Fruit fly (Drosophila melanogaster) whole organism, embryonic: ENCODE measurements around the gene robl62A.
A peak's percentile ranks its signal among the peaks of the same experiment; 100 is the strongest.

Source experiments
- B-H1 ChIP-seq: fragments of 200-800 bp; sonication (Bioruptor generic); IDR thresholded peaks from 3 replicates; pipeline ENCODE4 v1.3.6; 2022; ENCODE audit warnings: missing biosample characterization, missing genetic modification characterization
- Blimp-1 ChIP-seq: fragments of 200-800 bp; sonication (Bioruptor generic); optimal IDR thresholded peaks from 3 replicates; lab custom pipeline; 2018; ENCODE audit warnings: missing biosample characterization, missing genetic modification characterization, mild to moderate bottlenecking, moderate library complexity, missing genetic modification reagents
- CG10366 ChIP-seq: fragments of 200-800 bp; sonication (Bioruptor generic); IDR thresholded peaks from 2 replicates; pipeline ENCODE4 v1.3.6; 2022; ENCODE audit warnings: missing biosample characterization, missing genetic modification characterization
- CG10431 ChIP-seq: fragments of 200-800 bp; sonication (Bioruptor generic); optimal IDR thresholded peaks from 3 replicates; lab custom pipeline; 2018; ENCODE audit warnings: missing biosample characterization, mild to moderate bottlenecking, missing genetic modification characterization
- CG12071 ChIP-seq: fragments of 200-800 bp; sonication (Bioruptor generic); optimal IDR thresholded peaks from 3 replicates; lab custom pipeline; 2018; ENCODE audit warnings: missing biosample characterization, mild to moderate bottlenecking, missing genetic modification characterization
- CG17385 ChIP-seq: fragments of 200-800 bp; sonication (Bioruptor generic); optimal IDR thresholded peaks from 3 replicates; lab custom pipeline; 2018; ENCODE audit warnings: missing biosample characterization, mild to moderate bottlenecking, missing genetic modification characterization
- CG17568 ChIP-seq: fragments of 200-800 bp; sonication (Bioruptor generic); optimal IDR thresholded peaks from 2 replicates; lab custom pipeline; 2018; ENCODE audit warnings: missing biosample characterization, mild to moderate bottlenecking, missing genetic modification characterization, moderate library complexity
- CG30431 ChIP-seq: fragments of 200-800 bp; sonication (Bioruptor generic); optimal IDR thresholded peaks from 2 replicates; lab custom pipeline; 2017; ENCODE audit warnings: missing biosample characterization, missing genetic modification characterization
- CG3065 ChIP-seq: fragments of 200-800 bp; sonication (Bioruptor generic); optimal IDR thresholded peaks from 2 replicates; lab custom pipeline; 2016; ENCODE audit warnings: missing biosample characterization, missing genetic modification characterization
- CG32532 ChIP-seq: fragments of 200-800 bp; sonication (Bioruptor generic); IDR thresholded peaks from 2 replicates; pipeline ENCODE4 v1.3.6; 2022; ENCODE audit warnings: missing biosample characterization, missing genetic modification characterization
- CG4328 ChIP-seq: fragments of 200-800 bp; sonication (Bioruptor generic); optimal IDR thresholded peaks from 3 replicates; lab custom pipeline; 2017; ENCODE audit warnings: missing biosample characterization, missing genetic modification reagents, missing genetic modification characterization
- CG4707 ChIP-seq: fragments of 200-800 bp; sonication (Bioruptor generic); optimal IDR thresholded peaks from 2 replicates; lab custom pipeline; 2018; ENCODE audit warnings: missing biosample characterization, mild to moderate bottlenecking, missing genetic modification characterization, moderate library complexity
- CG4820 ChIP-seq: fragments of 200-800 bp; sonication (Bioruptor generic); optimal IDR thresholded peaks from 3 replicates; lab custom pipeline; 2016; ENCODE audit warnings: missing biosample characterization, missing genetic modification characterization
- CG6791 ChIP-seq: fragments of 200-800 bp; sonication (Bioruptor generic); IDR thresholded peaks from 3 replicates; pipeline ENCODE4 v1.3.6; 2022; ENCODE audit warnings: missing biosample characterization, missing genetic modification characterization; ENCODE audit not compliant: partially characterized antibody
- CG7372 ChIP-seq: fragments of 200-800 bp; sonication (Bioruptor generic); IDR thresholded peaks from 2 replicates; pipeline ENCODE4 v1.3.6; 2022; ENCODE audit warnings: missing biosample characterization, missing genetic modification characterization
- CG8478 ChIP-seq: fragments of >200 bp; optimal IDR thresholded peaks from 2 replicates; lab custom pipeline; 2018
- CG9932 ChIP-seq: fragments of 200-800 bp; sonication (Bioruptor generic); IDR thresholded peaks from 2 replicates; pipeline ENCODE4 v1.3.6; 2022; ENCODE audit warnings: missing biosample characterization, missing genetic modification characterization
- Dref ChIP-seq: fragments of 200-800 bp; sonication (Bioruptor generic); IDR thresholded peaks from 2 replicates; pipeline ENCODE4 v1.3.6; 2022; ENCODE audit warnings: missing biosample characterization, missing genetic modification characterization
- Hmx ChIP-seq: fragments of 200-800 bp; sonication (Bioruptor generic); optimal IDR thresholded peaks from 2 replicates; lab custom pipeline; 2016; ENCODE audit warnings: missing biosample characterization, missing genetic modification characterization
- Hr78 ChIP-seq, 2 experiments: fragments of 200-800 bp in 1 of 2; fragments of >200 bp in 1 of 2; sonication (Bioruptor generic) in 1 of 2; optimal IDR thresholded peaks; 2 replicates each; lab custom pipeline; 2017 to 2019; ENCODE audit warnings: missing biosample characterization in 2 of 2, missing genetic modification characterization in 2 of 2, mild to moderate bottlenecking in 1 of 2, moderate library complexity in 1 of 2
- Lim3 ChIP-seq: fragments of 200-800 bp; sonication (Bioruptor generic); IDR thresholded peaks from 2 replicates; pipeline ENCODE4 v1.3.6; 2022; ENCODE audit warnings: missing biosample characterization, missing genetic modification characterization
- Optix ChIP-seq: fragments of 200-800 bp; sonication (Bioruptor generic); IDR thresholded peaks from 3 replicates; pipeline ENCODE4 v1.3.6; 2022; ENCODE audit warnings: missing biosample characterization, missing genetic modification characterization
- Side ChIP-seq: fragments of 200-800 bp; sonication (Bioruptor generic); optimal IDR thresholded peaks from 2 replicates; lab custom pipeline; 2016; ENCODE audit warnings: missing biosample characterization, missing genetic modification characterization
- Sin3A ChIP-seq: fragments of >200 bp; optimal IDR thresholded peaks from 2 replicates; lab custom pipeline; 2018
- Six4 ChIP-seq: fragments of 200-800 bp; sonication (Bioruptor generic); optimal IDR thresholded peaks from 2 replicates; lab custom pipeline; 2016; ENCODE audit warnings: missing biosample characterization, missing genetic modification characterization
- caup ChIP-seq: fragments of 200-800 bp; sonication (Bioruptor generic); optimal IDR thresholded peaks from 3 replicates; lab custom pipeline; 2017; ENCODE audit warnings: missing biosample characterization, mild to moderate bottlenecking, missing genetic modification characterization, moderate library complexity; ENCODE audit not compliant: severe bottlenecking
- cg ChIP-seq: fragments of 200-800 bp; sonication (Bioruptor generic); optimal IDR thresholded peaks from 3 replicates; lab custom pipeline; 2019; ENCODE audit warnings: missing biosample characterization, mild to moderate bottlenecking, missing genetic modification characterization, moderate library complexity
- dan ChIP-seq: fragments of 200-800 bp; sonication (Bioruptor generic); IDR thresholded peaks from 2 replicates; pipeline ENCODE4 v1.3.6; 2022; ENCODE audit warnings: missing biosample characterization, missing genetic modification characterization
- exex ChIP-seq: fragments of 200-800 bp; sonication (Bioruptor generic); optimal IDR thresholded peaks from 4 replicates; lab custom pipeline; 2018; ENCODE audit warnings: missing biosample characterization, mild to moderate bottlenecking, missing genetic modification characterization, moderate library complexity
- fd96Cb ChIP-seq: fragments of 200-800 bp; sonication (Bioruptor generic); optimal IDR thresholded peaks from 2 replicates; lab custom pipeline; 2018; ENCODE audit warnings: missing biosample characterization, mild to moderate bottlenecking, missing genetic modification characterization, moderate library complexity
- gcm ChIP-seq: fragments of 200-800 bp; sonication (Bioruptor generic); optimal IDR thresholded peaks from 2 replicates; lab custom pipeline; 2019; ENCODE audit warnings: missing biosample characterization, mild to moderate bottlenecking, missing genetic modification characterization, moderate library complexity
- gfzf ChIP-seq: fragments of 200-800 bp; sonication (Bioruptor generic); optimal IDR thresholded peaks from 2 replicates; lab custom pipeline; 2016; ENCODE audit warnings: missing biosample characterization, mild to moderate bottlenecking, missing genetic modification characterization, moderate library complexity
- gsb-n ChIP-seq: fragments of 200-800 bp; sonication (Bioruptor generic); optimal IDR thresholded peaks from 3 replicates; lab custom pipeline; 2018; ENCODE audit warnings: missing biosample characterization, mild to moderate bottlenecking, missing genetic modification characterization
- h ChIP-seq: fragments of >200 bp; optimal IDR thresholded peaks from 2 replicates; lab custom pipeline; 2017
- jigr1 ChIP-seq: fragments of 200-800 bp; sonication (Bioruptor generic); IDR thresholded peaks from 3 replicates; pipeline ENCODE4 v1.3.6; 2022; ENCODE audit warnings: missing biosample characterization, missing genetic modification characterization
- jumu ChIP-seq: fragments of 200-800 bp; sonication (Bioruptor generic); optimal IDR thresholded peaks from 3 replicates; lab custom pipeline; 2016; ENCODE audit warnings: missing biosample characterization, missing genetic modification characterization
- knrl ChIP-seq: fragments of 200-800 bp; sonication (Bioruptor generic); IDR thresholded peaks from 3 replicates; pipeline ENCODE4 v1.3.6; 2022; ENCODE audit warnings: missing biosample characterization, missing genetic modification characterization; ENCODE audit not compliant: partially characterized antibody
- lilli ChIP-seq: fragments of 200-800 bp; sonication (Bioruptor generic); optimal IDR thresholded peaks from 3 replicates; lab custom pipeline; 2016; ENCODE audit warnings: missing biosample characterization, missing genetic modification characterization
- lmd ChIP-seq: fragments of 200-800 bp; sonication (Bioruptor generic); IDR thresholded peaks from 2 replicates; pipeline ENCODE4 v1.3.6; 2022; ENCODE audit warnings: missing biosample characterization, missing genetic modification characterization
- maf-S ChIP-seq: fragments of 200-800 bp; sonication (Bioruptor generic); optimal IDR thresholded peaks from 2 replicates; lab custom pipeline; 2016; ENCODE audit warnings: missing biosample characterization, missing genetic modification characterization
- nerfin-2 ChIP-seq: fragments of 200-800 bp; sonication (Bioruptor generic); IDR thresholded peaks from 2 replicates; pipeline ENCODE4 v1.3.6; 2022; ENCODE audit warnings: missing biosample characterization, missing genetic modification characterization; ENCODE audit not compliant: partially characterized antibody
- otp ChIP-seq: fragments of 200-800 bp; sonication (Bioruptor generic); IDR thresholded peaks from 3 replicates; pipeline ENCODE4, ENCODE4 v1.3.6; 2022; ENCODE audit warnings: missing biosample characterization, missing genetic modification characterization
- p53 ChIP-seq: fragments of 200-800 bp; sonication (Bioruptor generic); optimal IDR thresholded peaks from 2 replicates; lab custom pipeline; 2016; ENCODE audit warnings: missing biosample characterization, missing genetic modification characterization
- pan ChIP-seq, 4 experiments: fragments of >200 bp in 3 of 4; fragments of 200-800 bp in 1 of 4; sonication (Bioruptor generic) in 1 of 4; optimal IDR thresholded peaks in 3 of 4; IDR thresholded peaks in 1 of 4; 2 replicates each; pipeline versions ENCODE4 v1.3.6 to Lab custom; 2017 to 2022; ENCODE audit warnings: missing biosample characterization in 2 of 4, missing genetic modification characterization in 2 of 4, mixed read lengths in 1 of 4
- psq ChIP-seq: fragments of 200-800 bp; sonication (Bioruptor generic); optimal IDR thresholded peaks from 2 replicates; lab custom pipeline; 2017; ENCODE audit warnings: missing biosample characterization, missing genetic modification characterization
- salm ChIP-seq: fragments of 200-800 bp; sonication (Bioruptor generic); optimal IDR thresholded peaks from 2 replicates; lab custom pipeline; 2018; ENCODE audit warnings: missing biosample characterization, mild to moderate bottlenecking, missing genetic modification characterization
- sens ChIP-seq: fragments of 200-800 bp; sonication (Bioruptor generic); peaks from one replicate; lab custom pipeline; 2016; ENCODE audit warnings: missing biosample characterization, missing genetic modification characterization
- so ChIP-seq: fragments of 200-800 bp; sonication (Bioruptor generic); IDR thresholded peaks from 3 replicates; pipeline ENCODE4 v1.3.6; 2022; ENCODE audit warnings: missing biosample characterization, missing genetic modification characterization
- sob ChIP-seq: fragments of 200-800 bp; sonication (Bioruptor generic); IDR thresholded peaks from 2 replicates; pipeline ENCODE4 v1.3.6; 2022; ENCODE audit warnings: missing biosample characterization, missing genetic modification characterization
- stc ChIP-seq: fragments of 200-800 bp; sonication (Bioruptor generic); IDR thresholded peaks from 2 replicates; pipeline ENCODE4 v1.3.6; 2022; ENCODE audit warnings: missing biosample characterization, missing genetic modification characterization
- sug ChIP-seq: fragments of 200-800 bp; optimal IDR thresholded peaks from 2 replicates; lab custom pipeline; 2019; ENCODE audit warnings: missing biosample characterization, mild to moderate bottlenecking, missing genetic modification characterization, moderate library complexity
- tin ChIP-seq: fragments of 200-800 bp; sonication (Bioruptor generic); optimal IDR thresholded peaks from 3 replicates; lab custom pipeline; 2016; ENCODE audit warnings: missing biosample characterization, missing genetic modification characterization
- vfl ChIP-seq: fragments of 200-800 bp; sonication (Bioruptor generic); optimal IDR thresholded peaks from 2 replicates; lab custom pipeline; 2016; ENCODE audit warnings: missing biosample characterization, missing genetic modification characterization

robl62A gene

DNA sequence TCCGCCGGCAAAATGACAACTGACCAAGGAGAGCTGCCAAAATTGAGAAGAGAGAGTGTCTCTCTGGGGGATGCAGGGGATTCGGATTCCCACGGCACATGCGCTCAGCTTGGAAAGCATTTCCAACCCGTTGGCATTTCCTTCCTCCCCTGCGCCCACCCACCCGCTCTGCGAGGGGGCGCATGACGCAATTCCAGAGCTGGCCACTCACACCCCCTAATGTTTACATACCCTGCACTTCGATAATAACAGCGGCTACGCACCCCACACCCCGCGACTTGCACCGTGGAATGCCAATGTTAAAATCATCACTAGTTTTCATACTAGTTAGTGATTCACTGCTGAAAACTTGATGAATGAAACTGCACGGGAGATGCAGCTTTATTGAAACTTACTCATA lies 12.1 kb downstream of the robl62A start, which contains the start of gene stet (continued):
- no peak for TF ChIP-seq Blimp-1 (GFP tag; lab: Kevin White, UChicago)
- no peak for TF ChIP-seq CG10431
- no peak for TF ChIP-seq vfl (GFP tag; lab: Kevin White, UChicago)
- no peak for TF ChIP-seq tin (GFP tag; lab: Kevin White, UChicago)
- no peak for TF ChIP-seq maf-S (GFP tag; lab: Kevin White, UChicago)
- no peak for TF ChIP-seq CG17568 (GFP tag; lab: Kevin White, UChicago)
- no peak for TF ChIP-seq salm (tag; lab: Kevin White, UChicago)
- no peak for TF ChIP-seq CG6791 (GFP tag; lab: Robert Waterston, UW)
- no peak for TF ChIP-seq h
- no peak for TF ChIP-seq lmd
- no peak for TF ChIP-seq so (GFP tag; lab: Robert Waterston, UW)
- no peak for TF ChIP-seq Sin3A
- TF ChIP-seq Dref (GFP tag; lab: Robert Waterston, UW): no peak
- no peak for TF ChIP-seq Hr78 (GFP tag; optimal IDR thresholded peaks at IDR 0.05; lab: Kevin White, UChicago)
- TF ChIP-seq Lim3 (GFP tag; lab: Robert Waterston, UW): no peak
- no peak for TF ChIP-seq psq
- no peak for TF ChIP-seq nerfin-2 (GFP tag; lab: Robert Waterston, UW)
- no peak for TF ChIP-seq B-H1 (GFP tag; lab: Robert Waterston, UW)
- 0 out of 3 replicates have a peak, but pooled peaks have one; percentile 35 for TF ChIP-seq Optix (GFP tag; lab: Robert Waterston, UW)
- 0 out of 2 replicates have a peak, but pooled peaks have one; percentile 22 for TF ChIP-seq CG32532 (GFP tag; lab: Robert Waterston, UW)
- TF ChIP-seq jigr1 (GFP tag; lab: Robert Waterston, UW): no peak
- TF ChIP-seq gcm: no peak
- no peak for TF ChIP-seq cg
- TF ChIP-seq pan (optimal IDR thresholded peaks at IDR 0.05; lab: Kevin White, UChicago): no peak
- no peak for TF ChIP-seq pan (GFP tag; optimal IDR thresholded peaks at IDR 0.05 in 1 of 2, IDR thresholded peaks at IDR 0.05 in 1 of 2)
- no peak for TF ChIP-seq p53 (GFP tag; lab: Kevin White, UChicago)
- TF ChIP-seq knrl (GFP tag; lab: Robert Waterston, UW): no peak
- TF ChIP-seq exex (tag; lab: Kevin White, UChicago): no peak
- no peak for TF ChIP-seq sens (GFP tag; lab: Kevin White, UChicago)
- TF ChIP-seq CG4328 (GFP tag; lab: Kevin White, UChicago): no peak
- no peak for TF ChIP-seq sug (tag; lab: Kevin White, UChicago)
- TF ChIP-seq Six4 (GFP tag; lab: Kevin White, UChicago): no peak
- TF ChIP-seq CG4707 (GFP tag; lab: Kevin White, UChicago): no peak
- TF ChIP-seq stc: no peak
- no peak for TF ChIP-seq CG17385 (GFP tag; lab: Kevin White, UChicago)
- no peak for TF ChIP-seq lilli (GFP tag; lab: Kevin White, UChicago)
- TF ChIP-seq gsb-n: no peak
- no peak for TF ChIP-seq CG9932 (GFP tag; lab: Robert Waterston, UW)
- TF ChIP-seq Hmx (GFP tag; lab: Kevin White, UChicago): no peak
- TF ChIP-seq dan (GFP tag; lab: Robert Waterston, UW): no peak
- no peak for TF ChIP-seq CG4820
- no peak for TF ChIP-seq gfzf (GFP tag; lab: Kevin White, UChicago)
- TF ChIP-seq caup (GFP tag; lab: Kevin White, UChicago): no peak
- TF ChIP-seq CG7372 (GFP tag; lab: Robert Waterston, UW): no peak
- no peak for TF ChIP-seq CG3065
- TF ChIP-seq CG12071 (GFP tag; lab: Kevin White, UChicago): no peak
- no peak for TF ChIP-seq sob
- no peak for TF ChIP-seq CG10366 (GFP tag; lab: Robert Waterston, UW)
- no peak for TF ChIP-seq CG30431 (GFP tag; lab: Kevin White, UChicago)
- no peak for TF ChIP-seq otp
- no peak for TF ChIP-seq fd96Cb (tag; lab: Kevin White, UChicago)
- TF ChIP-seq jumu (GFP tag; lab: Kevin White, UChicago): no peak
- no peak for TF ChIP-seq CG8478
- no peak for TF ChIP-seq Side
